Fruit fly (Drosophila melanogaster): ENCODE data around the gene D1.

The D1 gene

DNA sequence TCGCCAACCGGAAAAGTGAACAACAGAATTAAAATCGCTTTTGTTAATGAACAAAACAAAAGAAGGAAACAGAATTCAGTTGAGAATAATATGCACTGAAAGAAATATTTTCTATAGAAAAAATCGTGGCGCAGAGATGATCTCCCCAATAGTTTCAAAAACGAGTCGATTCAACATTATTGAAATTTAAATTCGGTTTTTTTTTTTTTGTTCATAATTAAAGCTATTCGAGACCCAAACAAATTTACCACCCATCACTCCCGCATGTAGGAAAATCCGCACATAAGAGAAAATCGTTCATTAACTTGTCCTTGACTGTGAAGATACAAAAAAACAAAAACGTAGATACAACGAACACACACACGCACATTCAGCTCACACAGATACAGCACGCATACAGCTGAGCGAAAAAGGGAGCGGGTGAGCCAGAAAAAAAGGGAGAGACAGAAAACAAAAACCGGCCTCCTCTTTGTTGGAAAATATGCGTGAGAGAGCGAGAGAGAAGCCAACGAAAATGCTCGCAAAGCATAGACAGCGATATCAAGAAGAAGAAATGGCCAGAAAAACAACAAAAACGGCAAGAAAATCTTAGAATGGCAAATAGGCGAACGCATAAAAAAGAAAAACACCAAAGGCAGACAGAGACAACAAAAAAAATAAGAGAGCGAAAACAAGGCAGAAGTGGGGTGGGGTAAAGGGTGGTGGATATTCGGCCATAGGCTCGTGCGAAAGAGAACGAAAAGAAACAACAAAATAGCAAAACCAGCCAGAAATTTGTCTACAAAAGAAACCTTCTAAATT lies 20.2 kb downstream of the D1 start (continued):
- TF ChIP-seq Hr38 (GFP tag; optimal IDR thresholded peaks at IDR 0.05) (no peak), CG31627 (GFP tag; optimal IDR thresholded peaks at IDR 0.05) (peak; percentile 82), achi (GFP tag; optimal IDR thresholded peaks at IDR 0.05) (peak; percentile 52), CG7368 (GFP tag; optimal IDR thresholded peaks at IDR 0.05) (peak; percentile 19), Eip75B (GFP tag; optimal IDR thresholded peaks at IDR 0.05) (peak; percentile 75), CG3032 (tag; optimal IDR thresholded peaks at IDR 0.05) (peak; percentile 44), Blimp-1 (GFP tag; optimal IDR thresholded peaks at IDR 0.05) (no peak), dsx (GFP tag; optimal IDR thresholded peaks at IDR 0.05; ENCODE audit: poor library complexity, severe bottlenecking) (peak; percentile 71), CG4318 (GFP tag; optimal IDR thresholded peaks at IDR 0.05) (no peak), CG3919 (GFP tag; optimal IDR thresholded peaks at IDR 0.05) (peak; percentile 52), Hr4 (GFP tag; optimal IDR thresholded peaks at IDR 0.05) (peak; percentile 3), Ets96B (tag; optimal IDR thresholded peaks at IDR 0.05) (peak; percentile 59), CG10669 (GFP tag; optimal IDR thresholded peaks at IDR 0.05) (peak; percentile 60), CG32006 (GFP tag; optimal IDR thresholded peaks at IDR 0.05) (peak; percentile 46), cyc (GFP tag; optimal IDR thresholded peaks at IDR 0.05) (peak; percentile 70), acj6 (GFP tag; optimal IDR thresholded peaks at IDR 0.05) (peak; percentile 64), net (GFP tag; optimal IDR thresholded peaks at IDR 0.05) (peak; percentile 63), Hr39 (GFP tag; optimal IDR thresholded peaks at IDR 0.05) (peak; percentile 82), CG11294 (GFP tag; IDR thresholded peaks at IDR 0.05) (no peak; the same call in 1 of the 2 replicates), CG6808 (GFP tag; optimal IDR thresholded peaks at IDR 0.05) (peak; percentile 60), CG34406 (GFP tag; optimal IDR thresholded peaks at IDR 0.05) (peak; percentile 73)

DNA sequence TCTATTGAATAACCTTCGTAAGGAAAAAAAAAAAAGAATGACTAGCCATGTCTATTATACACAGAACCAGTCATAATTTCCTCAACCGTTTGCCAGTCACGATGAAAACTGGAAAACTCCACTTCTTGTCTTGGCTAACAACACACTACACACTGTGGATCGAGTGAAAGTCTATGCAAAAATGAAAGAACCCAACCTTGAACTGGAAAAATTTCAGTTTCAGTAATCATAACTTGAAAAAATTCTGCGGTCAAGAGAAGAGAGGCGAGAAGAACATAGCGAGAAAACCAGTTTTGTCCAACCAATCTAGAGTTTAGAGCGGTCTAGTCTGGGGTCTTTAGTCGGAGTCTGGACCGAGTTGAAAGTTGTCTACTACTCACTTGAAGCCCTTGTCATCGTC lies 22.8 kb downstream of the D1 start:
- TF ChIP-seq Ets96B (tag; optimal IDR thresholded peaks at IDR 0.05) (no peak), CG31627 (GFP tag; optimal IDR thresholded peaks at IDR 0.05) (no peak), lz (GFP tag; optimal IDR thresholded peaks at IDR 0.05) (no peak), CG10631 (GFP tag; optimal IDR thresholded peaks at IDR 0.05) (no peak), achi (GFP tag; optimal IDR thresholded peaks at IDR 0.05) (no peak), CG6276 (GFP tag; optimal IDR thresholded peaks at IDR 0.05) (no peak), CG16779 (tag; optimal IDR thresholded peaks at IDR 0.05) (no peak), Hr4 (GFP tag; optimal IDR thresholded peaks at IDR 0.05) (no peak), CG32006 (GFP tag; optimal IDR thresholded peaks at IDR 0.05) (no peak), vri (GFP tag; optimal IDR thresholded peaks at IDR 0.05) (no peak)

DNA sequence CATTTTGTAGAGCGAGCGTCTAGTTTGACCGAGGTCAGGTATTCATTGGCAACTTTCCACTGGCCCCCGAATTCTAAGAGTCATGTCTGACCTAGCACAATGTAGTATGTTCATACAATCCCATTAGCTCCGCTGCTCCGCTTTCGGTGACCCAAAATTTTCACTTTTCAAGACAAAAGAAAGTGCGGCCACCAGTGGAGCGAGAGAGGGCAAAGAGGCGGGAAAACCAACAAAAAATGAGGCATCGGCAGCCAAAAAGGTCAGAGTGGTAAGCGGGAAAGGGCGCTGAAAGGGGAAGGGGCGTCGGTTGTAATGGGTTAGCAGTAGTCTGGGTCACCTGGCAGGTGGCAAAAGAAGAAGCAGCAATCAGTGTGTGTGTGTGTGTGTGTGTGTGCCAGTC lies 24.9 kb downstream of the D1 start:
- no peak for TF ChIP-seq Lpt (GFP tag; optimal IDR thresholded peaks at IDR 0.05)
- no peak for TF ChIP-seq Ets96B (tag; optimal IDR thresholded peaks at IDR 0.05)
- TF ChIP-seq Sox14 (GFP tag; optimal IDR thresholded peaks at IDR 0.05), result no peak
- peak; percentile 86 for TF ChIP-seq Blimp-1 (GFP tag; optimal IDR thresholded peaks at IDR 0.05)
- no peak for TF ChIP-seq lz (GFP tag; optimal IDR thresholded peaks at IDR 0.05)
- TF ChIP-seq Eip75B (GFP tag; optimal IDR thresholded peaks at IDR 0.05), result no peak
- TF ChIP-seq CG10631 (GFP tag; optimal IDR thresholded peaks at IDR 0.05), result no peak

DNA sequence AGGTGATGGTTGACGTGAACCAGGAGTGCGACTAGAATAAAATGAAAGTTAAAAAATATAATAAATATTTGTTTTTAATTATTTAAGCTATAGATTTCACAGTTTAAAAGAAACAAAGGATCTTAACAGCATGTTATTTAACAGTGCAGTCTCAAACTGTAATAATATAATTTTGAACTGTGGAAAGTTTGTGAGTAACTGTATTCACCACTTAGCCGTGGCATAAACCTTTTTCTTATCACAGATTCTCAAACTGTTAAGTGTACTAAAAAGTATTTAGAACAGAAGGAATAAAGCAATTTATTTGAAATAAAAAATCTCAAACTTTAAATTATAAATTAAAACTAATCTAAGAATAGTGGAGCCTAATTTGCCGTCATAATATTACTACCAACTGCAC lies 26.2 kb downstream of the D1 start:
- TF ChIP-seq Ets96B (tag; optimal IDR thresholded peaks at IDR 0.05) (no peak), Sox14 (GFP tag; optimal IDR thresholded peaks at IDR 0.05) (peak; percentile 61)

dm6 chr3R:9213029-9213428 lies 27.4 kb downstream of the D1 start:
- no peak for TF ChIP-seq CG11762 (GFP tag; optimal IDR thresholded peaks at IDR 0.05; ENCODE audit: insufficient read depth)
- no peak for TF ChIP-seq Sox15 (GFP tag; optimal IDR thresholded peaks at IDR 0.05)
- TF ChIP-seq esn (GFP tag; optimal IDR thresholded peaks at IDR 0.05), result no peak
- TF ChIP-seq spab (GFP tag; optimal IDR thresholded peaks at IDR 0.05), result no peak
- peak in 1 of 2 experiments; percentile 1 for TF ChIP-seq salr (GFP tag; optimal IDR thresholded peaks at IDR 0.05)
- TF ChIP-seq Hr39 (GFP tag; optimal IDR thresholded peaks at IDR 0.05), result peak; percentile 18
- peak; percentile 29 for TF ChIP-seq Sox14 (GFP tag; optimal IDR thresholded peaks at IDR 0.05)
- TF ChIP-seq CG31627 (GFP tag; optimal IDR thresholded peaks at IDR 0.05), result peak; percentile 20
- peak; percentile 34 for TF ChIP-seq OdsH (GFP tag; optimal IDR thresholded peaks at IDR 0.05)
- TF ChIP-seq eg (GFP tag; IDR thresholded peaks at IDR 0.05), result no peak
- peak; percentile 35 for TF ChIP-seq CG10631 (GFP tag; optimal IDR thresholded peaks at IDR 0.05)
- TF ChIP-seq CG6163 (GFP tag; IDR thresholded peaks at IDR 0.05), result 0 out of 3 replicates have a peak, but pooled peaks have one; percentile 47
- peak; percentile 8 for TF ChIP-seq Ets96B (tag; optimal IDR thresholded peaks at IDR 0.05)
- TF ChIP-seq CG4318 (GFP tag; optimal IDR thresholded peaks at IDR 0.05), result no peak
- TF ChIP-seq Met (GFP tag; optimal IDR thresholded peaks at IDR 0.05), result peak; percentile 21
- TF ChIP-seq svp (GFP tag), result no peak
- peak; percentile 22 for TF ChIP-seq Eip75B (GFP tag; optimal IDR thresholded peaks at IDR 0.05)
- TF ChIP-seq Hr4 (GFP tag; optimal IDR thresholded peaks at IDR 0.05), result peak; percentile 22
- TF ChIP-seq topi (GFP tag; optimal IDR thresholded peaks at IDR 0.05), result peak; percentile 36
- TF ChIP-seq CG6808 (GFP tag; optimal IDR thresholded peaks at IDR 0.05), result peak; percentile 14
- TF ChIP-seq pdm3 (GFP tag; optimal IDR thresholded peaks at IDR 0.05), result peak; percentile 27
- peak; percentile 32 for TF ChIP-seq CG10669 (GFP tag; optimal IDR thresholded peaks at IDR 0.05)
